Fruit fly (Drosophila melanogaster) whole organism, embryonic: ENCODE results near the gene CG31121.

ENCODE experiments used
- B-H1 ChIP-seq: fragments of 200-800 bp; sonication (Bioruptor generic); IDR thresholded peaks from 3 replicates; pipeline ENCODE4 v1.3.6; 2022; ENCODE audit warnings: missing biosample characterization, missing genetic modification characterization
- CG12299 ChIP-seq: fragments of 200-800 bp; sonication (Bioruptor generic); optimal IDR thresholded peaks from 2 replicates; lab custom pipeline; 2018; ENCODE audit warnings: missing biosample characterization, mild to moderate bottlenecking, missing genetic modification characterization
- CG6175 ChIP-seq: fragments of 200-800 bp; sonication (Bioruptor generic); IDR thresholded peaks from 3 replicates; pipeline ENCODE4 v1.3.6; 2022; ENCODE audit warnings: missing biosample characterization, missing genetic modification characterization
- CG6854 ChIP-seq: fragments of 200-800 bp; sonication (Bioruptor generic); optimal IDR thresholded peaks from 3 replicates; lab custom pipeline; 2017; ENCODE audit warnings: missing biosample characterization, mild to moderate bottlenecking, missing genetic modification characterization
- CG8478 ChIP-seq: fragments of >200 bp; optimal IDR thresholded peaks from 2 replicates; lab custom pipeline; 2018
- Hr78 ChIP-seq, 2 experiments: fragments of 200-800 bp in 1 of 2; fragments of >200 bp in 1 of 2; sonication (Bioruptor generic) in 1 of 2; optimal IDR thresholded peaks; 2 replicates each; lab custom pipeline; 2017 to 2019; ENCODE audit warnings: missing biosample characterization in 2 of 2, missing genetic modification characterization in 2 of 2, mild to moderate bottlenecking in 1 of 2, moderate library complexity in 1 of 2
- ap ChIP-seq: fragments of 200-800 bp; sonication (Bioruptor generic); IDR thresholded peaks from 2 replicates; pipeline ENCODE4 v1.3.6; 2022; ENCODE audit warnings: missing biosample characterization, missing genetic modification characterization
- fd3F ChIP-seq: fragments of 200-800 bp; sonication (Bioruptor generic); optimal IDR thresholded peaks from 2 replicates; lab custom pipeline; 2018; ENCODE audit warnings: missing biosample characterization, mild to moderate bottlenecking, missing genetic modification characterization, moderate library complexity
- pho ChIP-seq: fragments of 200-800 bp; sonication (Bioruptor generic); optimal IDR thresholded peaks from 2 replicates; lab custom pipeline; 2016; ENCODE audit warnings: missing biosample characterization, missing genetic modification characterization
- run ChIP-seq: fragments of 200-800 bp; sonication (Bioruptor generic); optimal IDR thresholded peaks from 3 replicates; lab custom pipeline; 2018; ENCODE audit warnings: missing biosample characterization, mild to moderate bottlenecking, missing genetic modification characterization
- tna ChIP-seq: fragments of 200-800 bp; sonication (Bioruptor generic); IDR thresholded peaks from 2 replicates; pipeline ENCODE4 v1.3.6; 2022; ENCODE audit warnings: missing biosample characterization, missing genetic modification characterization; ENCODE audit not compliant: partially characterized antibody
- trh ChIP-seq: fragments of 200-800 bp; sonication (Bioruptor generic); optimal IDR thresholded peaks from 2 replicates; lab custom pipeline; 2016; ENCODE audit warnings: missing biosample characterization, missing genetic modification characterization

DNA sequence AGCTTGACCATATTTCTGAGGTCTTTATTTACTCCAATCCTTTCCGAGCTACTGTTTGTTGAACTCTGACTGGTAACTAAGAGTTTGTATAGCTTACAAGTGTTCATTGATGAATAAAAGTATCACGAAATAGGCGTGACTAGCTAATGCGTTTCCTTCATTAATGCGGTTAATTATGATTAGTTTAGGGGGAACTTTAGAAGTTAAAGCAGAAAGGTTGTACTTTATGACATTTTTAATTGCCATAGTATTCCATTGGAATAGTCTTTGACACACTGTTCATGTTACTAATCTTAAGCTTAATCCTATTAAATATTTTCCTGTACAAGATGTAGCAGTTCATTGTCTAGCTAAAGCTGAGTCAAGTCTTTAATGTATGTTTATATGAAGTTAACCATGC, 34.7 kb downstream of the CG31121 start, which contains the start of gene ppk22:
- TF ChIP-seq pho (no peak), Hr78 (GFP tag; optimal IDR thresholded peaks at IDR 0.05; lab: Kevin White, UChicago) (no peak), CG6854 (GFP tag; lab: Kevin White, UChicago) (no peak), CG12299 (tag; lab: Kevin White, UChicago) (no peak), B-H1 (GFP tag; lab: Robert Waterston, UW) (no peak), ap (GFP tag; lab: Robert Waterston, UW) (no peak), run (tag; lab: Kevin White, UChicago) (no peak), trh (GFP tag; lab: Kevin White, UChicago) (no peak), fd3F (GFP tag; lab: Kevin White, UChicago) (no peak), tna (GFP tag; lab: Robert Waterston, UW) (no peak), CG8478 (no peak), CG6175 (GFP tag; lab: Robert Waterston, UW) (no peak)
